Worm (Caenorhabditis elegans): ENCODE measurements around the gene W03C9.5.

Gene W03C9.5

ce11 chrII:12008772-12009171 is 41.4 kb upstream of the W03C9.5 start, which contains the start of gene glb-29:
glb-29 (plus strand) TSS chrII:12009072.
- TF ChIP-seq lin-11 (tag; optimal IDR thresholded peaks at IDR 0.05) (no peak), ceh-16 (tag; optimal IDR thresholded peaks at IDR 0.05) (no peak), ZK546.5 (tag; optimal IDR thresholded peaks at IDR 0.05) (no peak), nhr-10 (tag; optimal IDR thresholded peaks at IDR 0.05) (no peak), blmp-1 (tag; optimal IDR thresholded peaks at IDR 0.05; ENCODE audit: insufficient read depth) (no peak), ztf-11 (tag; optimal IDR thresholded peaks at IDR 0.05) (no peak), nhr-77 (tag; optimal IDR thresholded peaks at IDR 0.05) (no peak), ceh-82 (tag; optimal IDR thresholded peaks at IDR 0.05) (no peak), ama-1 (optimal IDR thresholded peaks at IDR 0.05) (no peak), fos-1 (tag; optimal IDR thresholded peaks at IDR 0.05) (no peak), alr-1 (tag; optimal IDR thresholded peaks at IDR 0.05) (no peak), elt-1 (tag; optimal IDR thresholded peaks at IDR 0.05) (no peak), mdl-1 (tag; optimal IDR thresholded peaks at IDR 0.05) (no peak), nhr-237 (tag; optimal IDR thresholded peaks at IDR 0.05) (no peak), aly-2 (tag; optimal IDR thresholded peaks at IDR 0.05) (no peak), unc-62 (GFP tag; optimal IDR thresholded peaks at IDR 0.05) (no peak), ztf-1 (GFP tag; conservative IDR thresholded peaks at IDR 0.05) (no peak), nhr-6 (tag; optimal IDR thresholded peaks at IDR 0.05) (no peak), nhr-129 (tag; optimal IDR thresholded peaks at IDR 0.05) (no peak), sma-3 (GFP tag; optimal IDR thresholded peaks at IDR 0.05) (no peak)

ce11 chrII:12006575-12007098 is 39.3 kb upstream of the W03C9.5 start, which contains the start of gene mcm-2:
mcm-2 (minus strand) TSS chrII:12006625.
- TF ChIP-seq dmd-4 (tag; optimal IDR thresholded peaks at IDR 0.05) = no peak
- peak; percentile 88 for TF ChIP-seq unc-55 (GFP tag; optimal IDR thresholded peaks at IDR 0.05)
- no peak for TF ChIP-seq ceh-16 (tag; optimal IDR thresholded peaks at IDR 0.05)
- no peak for TF ChIP-seq nhr-77 (tag; optimal IDR thresholded peaks at IDR 0.05)
- no peak for TF ChIP-seq egl-27 (tag; optimal IDR thresholded peaks at IDR 0.05)
- no peak for TF ChIP-seq nhr-21 (tag; optimal IDR thresholded peaks at IDR 0.05)
- TF ChIP-seq ztf-1 (GFP tag; conservative IDR thresholded peaks at IDR 0.05) = no peak
- no peak for TF ChIP-seq ceh-82 (tag; optimal IDR thresholded peaks at IDR 0.05)
- no peak for TF ChIP-seq aly-2 (tag; optimal IDR thresholded peaks at IDR 0.05)
- peak; percentile 86 for TF ChIP-seq gmeb-1 (tag; optimal IDR thresholded peaks at IDR 0.05)
- TF ChIP-seq skn-1 (tag; optimal IDR thresholded peaks at IDR 0.05) = no peak
- TF ChIP-seq ztf-4 (tag; optimal IDR thresholded peaks at IDR 0.05) = no peak
- no peak for TF ChIP-seq unc-39 (tag; optimal IDR thresholded peaks at IDR 0.05)
- TF ChIP-seq nhr-23 (tag; optimal IDR thresholded peaks at IDR 0.05) = no peak
- TF ChIP-seq nhr-25 (tag; optimal IDR thresholded peaks at IDR 0.05) = peak; percentile 57
- peak; percentile 69 for TF ChIP-seq crh-2 (tag; optimal IDR thresholded peaks at IDR 0.05)
- TF ChIP-seq nhr-237 (tag; optimal IDR thresholded peaks at IDR 0.05) = no peak
- no peak for TF ChIP-seq mab-5 (tag; optimal IDR thresholded peaks at IDR 0.05)
- no peak for TF ChIP-seq nhr-6 (tag; optimal IDR thresholded peaks at IDR 0.05)
- TF ChIP-seq nhr-12 (tag; optimal IDR thresholded peaks at IDR 0.05) = no peak
- no peak for TF ChIP-seq mbf-1 (tag; optimal IDR thresholded peaks at IDR 0.05)
- TF ChIP-seq nhr-10 (tag; optimal IDR thresholded peaks at IDR 0.05) = no peak
- TF ChIP-seq F13H6.1 (tag; optimal IDR thresholded peaks at IDR 0.05) = no peak
- TF ChIP-seq sma-9 (GFP tag; optimal IDR thresholded peaks at IDR 0.05) = no peak
- no peak for TF ChIP-seq sma-9 (tag; optimal IDR thresholded peaks at IDR 0.05)
- peak; percentile 31 for TF ChIP-seq zag-1 (tag; optimal IDR thresholded peaks at IDR 0.05)
- peak; percentile 51 for TF ChIP-seq nhr-129 (tag; optimal IDR thresholded peaks at IDR 0.05)
- no peak for TF ChIP-seq elt-1 (tag; optimal IDR thresholded peaks at IDR 0.05)
- peak; percentile 41 to 80 for TF ChIP-seq lsy-2 (tag; optimal IDR thresholded peaks at IDR 0.05)
- TF ChIP-seq C34F6.9 (tag; optimal IDR thresholded peaks at IDR 0.05) = peak; percentile 78
- no peak for TF ChIP-seq peb-1 (tag; optimal IDR thresholded peaks at IDR 0.05)
- TF ChIP-seq lin-11 (tag; optimal IDR thresholded peaks at IDR 0.05) = peak; percentile 51
- TF ChIP-seq mdl-1 (tag; optimal IDR thresholded peaks at IDR 0.05) = no peak
- no peak for TF ChIP-seq snpc-4 (tag; optimal IDR thresholded peaks at IDR 0.05)
- TF ChIP-seq blmp-1 (tag; optimal IDR thresholded peaks at IDR 0.05; ENCODE audit: insufficient read depth) = no peak
- no peak for TF ChIP-seq lin-13 (GFP tag; optimal IDR thresholded peaks at IDR 0.05)
- TF ChIP-seq elt-3 (tag; optimal IDR thresholded peaks at IDR 0.05) = no peak
- no peak for TF ChIP-seq sem-4 (tag; optimal IDR thresholded peaks at IDR 0.05)
- no peak for TF ChIP-seq alr-1 (tag; optimal IDR thresholded peaks at IDR 0.05)
- TF ChIP-seq lin-39 (tag; optimal IDR thresholded peaks at IDR 0.05) = no peak
- TF ChIP-seq unc-62 (GFP tag; optimal IDR thresholded peaks at IDR 0.05) = no peak
- TF ChIP-seq ama-1 (optimal IDR thresholded peaks at IDR 0.05) = no peak
- TF ChIP-seq nhr-11 (tag; optimal IDR thresholded peaks at IDR 0.05) = no peak
- TF ChIP-seq Y55F3AM.14 (GFP tag; optimal IDR thresholded peaks at IDR 0.05) = no peak
- TF ChIP-seq sma-3 (GFP tag; optimal IDR thresholded peaks at IDR 0.05) = peak; percentile 24
- no peak for TF ChIP-seq R02D3.7 (tag; optimal IDR thresholded peaks at IDR 0.05)
- TF ChIP-seq ZK546.5 (tag; optimal IDR thresholded peaks at IDR 0.05) = no peak
- TF ChIP-seq ztf-11 (tag; optimal IDR thresholded peaks at IDR 0.05) = no peak
- peak; percentile 56 for TF ChIP-seq fos-1 (tag; optimal IDR thresholded peaks at IDR 0.05)

All from whole organism, L2 larva.